Worm (Caenorhabditis elegans): ENCODE results near the gene gly-1.

The gly-1 gene

DNA sequence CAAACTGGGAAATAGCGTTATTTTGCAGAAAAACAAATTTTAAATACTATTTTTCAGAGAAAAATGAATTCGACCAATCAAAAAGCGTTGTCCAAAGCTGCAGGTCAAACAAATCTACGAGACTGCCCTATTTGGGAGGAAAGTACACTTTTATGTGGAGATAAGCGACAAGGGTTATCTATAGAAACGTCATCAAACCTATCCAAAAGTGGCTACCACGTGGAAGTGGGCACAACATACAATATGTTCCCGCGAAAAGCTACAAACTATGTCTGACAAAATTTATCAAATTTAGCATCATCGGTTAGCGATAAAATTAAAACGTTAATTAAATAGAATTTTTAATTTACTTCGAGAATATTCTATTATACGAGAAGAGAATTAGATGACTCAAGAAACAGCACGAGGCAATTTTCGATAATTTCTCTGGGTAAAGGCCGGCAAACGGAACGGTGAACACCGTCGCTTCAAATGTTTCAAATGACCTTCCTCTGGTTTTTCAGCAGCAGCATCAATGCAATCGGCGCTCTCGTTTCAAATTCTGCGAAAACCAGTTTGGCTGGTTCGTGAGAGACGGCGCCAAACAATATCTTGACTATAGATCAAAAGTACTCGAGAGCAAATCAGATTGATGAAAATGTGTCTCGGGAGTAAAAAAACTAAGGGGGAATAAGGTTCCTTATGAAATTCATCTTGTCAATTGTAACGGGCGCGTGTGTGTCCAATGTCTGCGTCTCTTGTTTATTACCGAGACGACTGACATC, 40.1 kb downstream of the gly-1 start (continued):
- TF ChIP-seq unc-55 (GFP tag; optimal IDR thresholded peaks at IDR 0.05) (no peak), R02D3.7 (tag; optimal IDR thresholded peaks at IDR 0.05) (no peak), crh-2 (tag; optimal IDR thresholded peaks at IDR 0.05) (peak; percentile 77), unc-62 (GFP tag; optimal IDR thresholded peaks at IDR 0.05) (no peak), peb-1 (tag; optimal IDR thresholded peaks at IDR 0.05) (no peak)

DNA sequence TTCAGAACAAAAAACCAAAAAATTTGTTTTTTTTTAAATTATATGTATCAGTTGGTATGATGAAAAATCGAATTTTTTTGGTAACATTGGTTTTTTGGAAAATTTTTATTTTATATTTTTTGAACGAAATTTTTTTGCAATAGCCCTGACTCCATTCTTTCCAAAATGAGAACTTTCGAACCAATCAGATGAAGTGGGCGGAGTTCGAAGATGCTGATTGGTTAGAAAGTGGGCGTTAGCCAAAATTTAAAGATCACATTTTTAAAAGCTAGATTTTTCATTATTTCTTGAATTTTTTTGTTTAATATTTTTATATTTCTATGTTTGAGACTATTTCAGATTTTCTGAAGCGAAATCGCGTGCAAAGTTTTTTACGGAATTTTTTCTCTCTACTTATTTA, 40.7 kb downstream of the gly-1 start:
- TF ChIP-seq alr-1 (tag; optimal IDR thresholded peaks at IDR 0.05) = no peak
- no peak for TF ChIP-seq gmeb-1 (tag; optimal IDR thresholded peaks at IDR 0.05)
- TF ChIP-seq mab-5 (tag; optimal IDR thresholded peaks at IDR 0.05) = no peak
- no peak for TF ChIP-seq nhr-129 (tag; optimal IDR thresholded peaks at IDR 0.05)
- TF ChIP-seq zag-1 (tag; optimal IDR thresholded peaks at IDR 0.05) = no peak
- no peak for TF ChIP-seq nhr-21 (tag; optimal IDR thresholded peaks at IDR 0.05)
- no peak for TF ChIP-seq lin-39 (tag; optimal IDR thresholded peaks at IDR 0.05)
- no peak for TF ChIP-seq ztf-1 (GFP tag; conservative IDR thresholded peaks at IDR 0.05)
- TF ChIP-seq ceh-16 (tag; optimal IDR thresholded peaks at IDR 0.05) = no peak
- TF ChIP-seq mdl-1 (tag; optimal IDR thresholded peaks at IDR 0.05) = no peak
- no peak for TF ChIP-seq lsy-2 (tag; optimal IDR thresholded peaks at IDR 0.05)
- TF ChIP-seq elt-1 (tag; optimal IDR thresholded peaks at IDR 0.05) = no peak
- no peak for TF ChIP-seq unc-55 (GFP tag; optimal IDR thresholded peaks at IDR 0.05)
- no peak for TF ChIP-seq skn-1 (tag; optimal IDR thresholded peaks at IDR 0.05)
- TF ChIP-seq peb-1 (tag; optimal IDR thresholded peaks at IDR 0.05) = no peak
- no peak for TF ChIP-seq sma-9 (GFP tag; optimal IDR thresholded peaks at IDR 0.05)
- TF ChIP-seq sma-9 (tag; optimal IDR thresholded peaks at IDR 0.05) = no peak
- TF ChIP-seq Y55F3AM.14 (GFP tag; optimal IDR thresholded peaks at IDR 0.05) = no peak
- no peak for TF ChIP-seq lin-13 (GFP tag; optimal IDR thresholded peaks at IDR 0.05)
- no peak for TF ChIP-seq blmp-1 (tag; optimal IDR thresholded peaks at IDR 0.05; ENCODE audit: insufficient read depth)

DNA sequence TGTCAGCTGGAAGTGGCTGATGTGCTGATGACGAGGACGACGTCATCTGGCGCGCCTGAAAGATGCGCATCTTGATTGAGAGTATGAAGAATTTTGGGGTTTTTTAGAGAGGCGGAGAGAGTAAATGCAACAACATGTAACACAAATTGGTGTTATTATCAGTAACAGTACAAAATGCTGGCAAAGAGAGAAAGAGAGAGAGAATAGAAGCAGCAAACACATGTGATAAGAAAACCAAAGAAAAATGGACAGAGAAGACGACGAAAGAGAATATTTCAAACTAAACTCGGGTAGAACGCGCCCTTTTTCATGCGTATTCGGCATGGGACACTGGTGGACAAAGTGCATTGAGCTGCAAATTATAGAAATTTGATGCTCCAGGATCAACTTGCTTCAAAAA, 41.2 kb downstream of the gly-1 start, which contains the start of gene M106.3:
Gene M106.3 (minus strand): TSS at position 70 of the 400 bp plus-strand sequence.
- TF ChIP-seq peb-1 (tag; optimal IDR thresholded peaks at IDR 0.05) (no peak), mbf-1 (tag; optimal IDR thresholded peaks at IDR 0.05) (no peak), ceh-82 (tag; optimal IDR thresholded peaks at IDR 0.05) (no peak), alr-1 (tag; optimal IDR thresholded peaks at IDR 0.05) (no peak), ztf-4 (tag; optimal IDR thresholded peaks at IDR 0.05) (no peak), skn-1 (tag; optimal IDR thresholded peaks at IDR 0.05) (no peak), nhr-21 (tag; optimal IDR thresholded peaks at IDR 0.05) (no peak), zag-1 (tag; optimal IDR thresholded peaks at IDR 0.05) (no peak), R02D3.7 (tag; optimal IDR thresholded peaks at IDR 0.05) (no peak), elt-1 (tag; optimal IDR thresholded peaks at IDR 0.05) (no peak), unc-39 (tag; optimal IDR thresholded peaks at IDR 0.05) (no peak), sma-3 (GFP tag; optimal IDR thresholded peaks at IDR 0.05) (no peak), nhr-11 (tag; optimal IDR thresholded peaks at IDR 0.05) (no peak), lsy-2 (tag; optimal IDR thresholded peaks at IDR 0.05) (no peak), crh-2 (tag; optimal IDR thresholded peaks at IDR 0.05) (peak; percentile 52), dmd-4 (tag; optimal IDR thresholded peaks at IDR 0.05) (no peak), gmeb-1 (tag; optimal IDR thresholded peaks at IDR 0.05) (peak; percentile 21), nhr-12 (tag; optimal IDR thresholded peaks at IDR 0.05) (no peak), sma-9 (GFP tag; optimal IDR thresholded peaks at IDR 0.05) (peak; percentile 39), sma-9 (tag; optimal IDR thresholded peaks at IDR 0.05) (no peak), mdl-1 (tag; optimal IDR thresholded peaks at IDR 0.05) (no peak), fos-1 (tag; optimal IDR thresholded peaks at IDR 0.05) (peak; percentile 62)

DNA sequence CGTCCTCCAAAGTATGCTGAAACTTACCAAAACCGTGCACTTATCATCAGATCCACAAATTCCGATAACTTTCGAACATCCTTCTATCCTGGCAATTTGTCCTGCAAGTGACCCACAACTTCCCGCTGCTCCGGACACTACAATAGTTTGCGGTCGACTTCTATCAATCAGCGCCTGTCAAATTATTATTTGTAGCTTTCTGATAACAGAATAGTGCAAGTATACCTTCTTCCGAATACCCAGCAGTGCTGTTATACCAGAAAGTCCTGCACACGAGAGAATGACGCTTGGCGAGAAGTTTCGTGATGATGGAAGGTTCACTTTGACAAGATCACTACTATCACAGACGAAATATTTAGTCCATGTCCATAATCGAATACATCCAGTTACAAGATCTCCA, 42.6 kb downstream of the gly-1 start:
- TF ChIP-seq lin-13 (GFP tag; optimal IDR thresholded peaks at IDR 0.05) (no peak), blmp-1 (tag; optimal IDR thresholded peaks at IDR 0.05; ENCODE audit: insufficient read depth) (no peak), ama-1 (optimal IDR thresholded peaks at IDR 0.05) (no peak), elt-3 (tag; optimal IDR thresholded peaks at IDR 0.05) (no peak), nhr-25 (tag; optimal IDR thresholded peaks at IDR 0.05) (no peak), nhr-77 (tag; optimal IDR thresholded peaks at IDR 0.05) (no peak), zag-1 (tag; optimal IDR thresholded peaks at IDR 0.05) (no peak), dmd-4 (tag; optimal IDR thresholded peaks at IDR 0.05) (no peak), F13H6.1 (tag; optimal IDR thresholded peaks at IDR 0.05) (no peak), elt-1 (tag; optimal IDR thresholded peaks at IDR 0.05) (no peak), nhr-129 (tag; optimal IDR thresholded peaks at IDR 0.05) (no peak)

Measured in whole organism, L2 larva.